Worm (Caenorhabditis elegans): ENCODE results near the gene srx-36.

srx-36 gene

ce11 chrV:7093720-7094401, 37.0 kb downstream of the srx-36 start, which contains the start of gene nhr-135:
nhr-135 (minus strand) TSS chrV:7093770.
- TF ChIP-seq elt-2 (tag; optimal IDR thresholded peaks at IDR 0.05) = peak; percentile 8
- no peak for TF ChIP-seq ceh-22 (tag; optimal IDR thresholded peaks at IDR 0.05)

- TF ChIP-seq unc-55 (GFP tag; optimal IDR thresholded peaks at IDR 0.05) (no peak), unc-3 (GFP tag; conservative IDR thresholded peaks at IDR 0.05) (no peak), unc-3 (tag; optimal IDR thresholded peaks at IDR 0.05) (no peak), F13H6.1 (tag; optimal IDR thresholded peaks at IDR 0.05) (no peak), mec-3 (tag; optimal IDR thresholded peaks at IDR 0.05; ENCODE audit: borderline replicate concordance) (no peak), nhr-232 (tag; optimal IDR thresholded peaks at IDR 0.05) (no peak), sdc-2 (tag; optimal IDR thresholded peaks at IDR 0.05) (no peak), tbx-2 (tag; optimal IDR thresholded peaks at IDR 0.05) (no peak), nfya-1 (tag; optimal IDR thresholded peaks at IDR 0.05) (no peak), hlh-13 (GFP tag; optimal IDR thresholded peaks at IDR 0.05) (no peak), madf-2 (tag; optimal IDR thresholded peaks at IDR 0.05) (no peak), zip-5 (tag; optimal IDR thresholded peaks at IDR 0.05) (no peak), fkh-10 (GFP tag; optimal IDR thresholded peaks at IDR 0.05) (no peak), ceh-18 (tag; optimal IDR thresholded peaks at IDR 0.05) (no peak), ttx-3 (tag; optimal IDR thresholded peaks at IDR 0.05) (no peak)
Measured at ce11 chrV:7091287-7091686, 39.6 kb downstream of the srx-36 start, which contains the start of gene nhr-286. nhr-286 (minus strand) TSS chrV:7091610.

DNA sequence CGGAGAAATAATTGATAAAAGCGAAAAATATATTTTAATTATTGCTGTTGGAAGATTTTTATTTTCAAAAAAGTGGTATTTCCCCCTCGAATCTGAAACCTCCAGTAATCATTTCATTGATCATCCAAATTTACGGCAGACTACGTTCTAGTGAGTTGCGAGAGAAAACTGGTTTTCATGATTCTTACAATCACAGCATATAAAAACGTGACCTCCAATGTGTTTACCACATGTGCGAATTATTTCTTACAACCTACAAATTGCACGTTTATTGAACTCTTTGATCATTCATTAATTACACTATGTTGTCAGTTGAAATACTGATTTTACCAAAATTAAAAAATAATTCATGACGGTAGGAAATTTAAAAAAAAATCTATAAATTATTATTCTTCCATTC, 41.7 kb downstream of the srx-36 start:
- TF ChIP-seq unc-3 (GFP tag; conservative IDR thresholded peaks at IDR 0.05) (no peak), unc-3 (tag; optimal IDR thresholded peaks at IDR 0.05) (no peak), C38D4.7 (GFP tag; optimal IDR thresholded peaks at IDR 0.05) (no peak), pag-3 (tag; optimal IDR thresholded peaks at IDR 0.05; ENCODE audit: borderline replicate concordance) (no peak), mec-3 (tag; optimal IDR thresholded peaks at IDR 0.05; ENCODE audit: borderline replicate concordance) (no peak), ttx-3 (tag; optimal IDR thresholded peaks at IDR 0.05) (no peak), dve-1 (tag; optimal IDR thresholded peaks at IDR 0.05) (no peak), F13H6.1 (tag; optimal IDR thresholded peaks at IDR 0.05) (no peak), che-1 (tag; optimal IDR thresholded peaks at IDR 0.05) (no peak), T23F11.4 (GFP tag; optimal IDR thresholded peaks at IDR 0.05) (no peak), pha-4 (tag; optimal IDR thresholded peaks at IDR 0.05) (no peak), ceh-9 (tag; optimal IDR thresholded peaks at IDR 0.05) (no peak), lim-6 (tag; optimal IDR thresholded peaks at IDR 0.05) (no peak), ceh-24 (tag; optimal IDR thresholded peaks at IDR 0.05) (no peak), sdc-2 (tag; optimal IDR thresholded peaks at IDR 0.05) (no peak), ceh-2 (tag; optimal IDR thresholded peaks at IDR 0.05) (no peak), eyg-1 (tag; optimal IDR thresholded peaks at IDR 0.05) (no peak), fkh-6 (tag; optimal IDR thresholded peaks at IDR 0.05) (no peak), ceh-31 (tag; optimal IDR thresholded peaks at IDR 0.05) (no peak), ets-4 (tag; optimal IDR thresholded peaks at IDR 0.05) (no peak)

DNA sequence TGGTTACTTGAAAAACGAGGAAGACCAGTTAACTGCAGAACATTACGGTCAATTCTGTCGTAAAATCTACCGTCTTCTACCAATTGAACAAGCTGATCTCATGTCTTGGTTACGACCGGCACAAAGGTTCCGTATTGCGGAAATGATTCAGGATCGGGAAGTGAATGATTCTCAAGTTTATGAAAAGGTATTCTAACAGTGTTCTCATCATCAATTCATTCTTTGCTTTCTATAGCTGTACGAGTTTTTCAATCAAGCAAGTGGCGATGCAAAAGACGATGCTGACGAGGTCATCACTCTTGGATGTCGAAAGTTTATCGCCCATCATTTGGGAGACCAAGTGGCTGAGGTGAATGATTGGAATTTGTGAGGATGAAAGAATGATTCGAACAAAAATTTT, 43.5 kb downstream of the srx-36 start:
- TF ChIP-seq hlh-8 (tag; optimal IDR thresholded peaks at IDR 0.05) (no peak), K09A11.1 (tag; optimal IDR thresholded peaks at IDR 0.05; ENCODE audit: insufficient read depth) (no peak), nfya-1 (tag; optimal IDR thresholded peaks at IDR 0.05) (no peak), ceh-18 (tag; optimal IDR thresholded peaks at IDR 0.05) (no peak), pros-1 (tag; optimal IDR thresholded peaks at IDR 0.05) (no peak), tbx-2 (tag; optimal IDR thresholded peaks at IDR 0.05) (no peak)

All from whole organism, late embryonic.